Worm (Caenorhabditis elegans) whole organism, L3 larva: ENCODE data around the gene nspc-18.

Experiments used
- fos-1 ChIP-seq: fragments of 150-350 bp; optimal IDR thresholded peaks from 2 replicates; lab custom pipeline; 2014; ENCODE audit warnings: missing biosample characterization, missing genetic modification characterization
- jun-1 ChIP-seq: fragments of 150-350 bp; optimal IDR thresholded peaks from 2 replicates; lab custom pipeline; 2014; ENCODE audit warnings: missing biosample characterization, missing genetic modification reagents, missing genetic modification characterization

ce11 chrX:14572419-14572818 is 45.0 kb upstream of the nspc-18 start, which contains the start of gene lron-1:
- no peak for TF ChIP-seq fos-1 (tag; lab: Kevin White, UChicago)
- TF ChIP-seq jun-1 (tag; lab: Kevin White, UChicago): no peak
